Worm (Caenorhabditis elegans): ENCODE results near the gene C41H7.9.

DNA sequence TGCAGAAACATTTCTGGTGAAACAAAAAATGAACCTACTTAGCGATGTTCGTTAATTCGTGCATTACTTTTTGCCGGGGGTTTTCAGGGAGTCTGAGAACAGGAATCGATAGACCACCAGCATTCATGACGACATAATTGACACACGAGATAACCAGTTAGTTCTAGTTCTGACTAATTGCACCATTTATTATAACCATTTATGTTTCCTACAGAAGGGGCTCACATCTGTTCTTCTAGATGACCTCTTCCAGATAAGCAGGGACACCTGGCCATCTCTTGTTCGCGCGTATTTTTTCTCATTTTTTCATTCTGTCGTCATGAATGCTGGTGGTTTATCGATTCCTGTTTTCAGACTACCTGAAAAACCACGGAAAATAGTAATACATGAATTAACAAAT lies 3.6 kb downstream of the C41H7.9 start, which contains the start of gene sdz-5:
- TF ChIP-seq nhr-28 (tag; optimal IDR thresholded peaks at IDR 0.05) (no peak), lsy-2 (tag; optimal IDR thresholded peaks at IDR 0.05) (no peak), mdt-29 (GFP tag; IDR thresholded peaks at IDR 0.05) (no peak), egl-27 (tag; optimal IDR thresholded peaks at IDR 0.05) (no peak), pqm-1 (tag; optimal IDR thresholded peaks at IDR 0.05) (no peak), nhr-77 (tag; optimal IDR thresholded peaks at IDR 0.05) (no peak), set-16 (GFP tag; IDR thresholded peaks at IDR 0.05) (no peak), dmd-8 (GFP tag; IDR thresholded peaks at IDR 0.05) (no peak), nhr-76 (tag; optimal IDR thresholded peaks at IDR 0.05) (no peak), fkh-10 (GFP tag; optimal IDR thresholded peaks at IDR 0.05) (no peak), jun-1 (tag; optimal IDR thresholded peaks at IDR 0.05) (no peak), unc-130 (GFP tag; optimal IDR thresholded peaks at IDR 0.05) (no peak)

Data from whole organism, L4 larva.